Fruit fly (Drosophila melanogaster): Measurements from ENCODE around the gene Spn28F.

Gene Spn28F

dm6 chr2L:8198757-8199156 is 42.8 kb downstream of the Spn28F start, which contains the start of gene PGAP5 (continued):
- TF ChIP-seq CG9797 (GFP tag; optimal IDR thresholded peaks at IDR 0.05): peak; percentile 13
- TF ChIP-seq Dbx (GFP tag; IDR thresholded peaks at IDR 0.05): peak; percentile 76; the same call in 2 of the 3 replicates
- no peak for TF ChIP-seq ewg (GFP tag; optimal IDR thresholded peaks at IDR 0.05)
- peak; percentile 84 for TF ChIP-seq pzg (GFP tag; optimal IDR thresholded peaks at IDR 0.05)
- peak; percentile 21 for TF ChIP-seq CG7786 (GFP tag; optimal IDR thresholded peaks at IDR 0.05)
- TF ChIP-seq fu2 (GFP tag; optimal IDR thresholded peaks at IDR 0.05): peak; percentile 20
- peak; percentile 99 for TF ChIP-seq CG13287 (GFP tag; IDR thresholded peaks at IDR 0.05; ENCODE audit: partially characterized antibody)
- peak; percentile 48 for TF ChIP-seq CG12659 (GFP tag; optimal IDR thresholded peaks at IDR 0.05)
- TF ChIP-seq chn (GFP tag; optimal IDR thresholded peaks at IDR 0.05): no peak
- peak; percentile 75 for TF ChIP-seq lbe (GFP tag; optimal IDR thresholded peaks at IDR 0.05)
- peak; percentile 5 for TF ChIP-seq Mad (GFP tag; optimal IDR thresholded peaks at IDR 0.05)
- peak; percentile 97 for TF ChIP-seq amos (GFP tag; IDR thresholded peaks at IDR 0.05; ENCODE audit: partially characterized antibody)
- peak; percentile 60 for TF ChIP-seq CG2120 (GFP tag; optimal IDR thresholded peaks at IDR 0.05)
- peak; percentile 99 for TF ChIP-seq E2f2 (GFP tag; IDR thresholded peaks at IDR 0.05)
- TF ChIP-seq nmo (GFP tag; optimal IDR thresholded peaks at IDR 0.05): peak; percentile 28
- peak; percentile 85 for TF ChIP-seq HLH4C (GFP tag; IDR thresholded peaks at IDR 0.05; ENCODE audit: partially characterized antibody)
- peak; percentile 42; the same call in 1 of the 2 replicates for TF ChIP-seq slbo (GFP tag; IDR thresholded peaks at IDR 0.05)
- peak; percentile 16 for TF ChIP-seq ems (GFP tag; optimal IDR thresholded peaks at IDR 0.05)

dm6 chr2L:8196757-8197530 is 44.7 kb downstream of the Spn28F start, which contains the start of the genes CG8475 and CG8460:
Gene CG8475, minus strand, starts transcription at chr2L:8196918.
Gene CG8460, plus strand, starts transcription at chr2L:8197193.
- TF ChIP-seq tin (GFP tag; optimal IDR thresholded peaks at IDR 0.05) (no peak), stwl (tag; optimal IDR thresholded peaks at IDR 0.05) (peak; percentile 64), yki (optimal IDR thresholded peaks at IDR 0.05) (no peak), luna (GFP tag; optimal IDR thresholded peaks at IDR 0.05) (no peak), jigr1 (GFP tag; IDR thresholded peaks at IDR 0.05) (no peak), crp (GFP tag; optimal IDR thresholded peaks at IDR 0.05) (peak; percentile 33 to 90), Tbp (GFP tag; optimal IDR thresholded peaks at IDR 0.05) (no peak), Fer2 (tag; optimal IDR thresholded peaks at IDR 0.05) (no peak), ase (GFP tag; IDR thresholded peaks at IDR 0.05) (no peak), ci (GFP tag; IDR thresholded peaks at IDR 0.05) (no peak), Spps (tag; optimal IDR thresholded peaks at IDR 0.05) (no peak), Sox102F (GFP tag; optimal IDR thresholded peaks at IDR 0.05) (no peak), CG1792 (GFP tag; optimal IDR thresholded peaks at IDR 0.05) (no peak), chm (GFP tag; IDR thresholded peaks at IDR 0.05) (no peak), CG3847 (GFP tag; IDR thresholded peaks at IDR 0.05) (0 out of 2 replicates have a peak, but pooled peaks have one; percentile 22), CG10565 (GFP tag; optimal IDR thresholded peaks at IDR 0.05) (no peak), CG7357 (GFP tag; IDR thresholded peaks at IDR 0.05) (no peak), slbo (GFP tag; IDR thresholded peaks at IDR 0.05) (no peak), cg (GFP tag; optimal IDR thresholded peaks at IDR 0.05) (no peak), Mad (GFP tag; optimal IDR thresholded peaks at IDR 0.05) (no peak), CG34376 (GFP tag; optimal IDR thresholded peaks at IDR 0.05) (no peak), crc (GFP tag; optimal IDR thresholded peaks at IDR 0.05) (no peak), tap (tag; optimal IDR thresholded peaks at IDR 0.05) (no peak), H2.0 (GFP tag; IDR thresholded peaks at IDR 0.05) (no peak), CG3995 (GFP tag; optimal IDR thresholded peaks at IDR 0.05) (peak; percentile 89), CG13424 (tag; optimal IDR thresholded peaks at IDR 0.05) (no peak), Hr3 (GFP tag; optimal IDR thresholded peaks at IDR 0.05) (no peak), sug (tag; optimal IDR thresholded peaks at IDR 0.05) (no peak), zen (tag; optimal IDR thresholded peaks at IDR 0.05) (no peak), bowl (GFP tag; IDR thresholded peaks at IDR 0.05) (no peak), pan (optimal IDR thresholded peaks at IDR 0.05) (no peak), pan (GFP tag; optimal IDR thresholded peaks at IDR 0.05 in 1 of 2, IDR thresholded peaks at IDR 0.05 in 1 of 2) (no peak), CG7928 (GFP tag; optimal IDR thresholded peaks at IDR 0.05) (no peak), grau (tag; optimal IDR thresholded peaks at IDR 0.05) (no peak)
